Fruit fly (Drosophila melanogaster) whole organism, wandering third instar larva: Measurements from ENCODE around the gene amrt.

Experiments used
- Abd-B ChIP-seq: fragments of >200 bp; optimal IDR thresholded peaks from 2 replicates; lab custom pipeline; 2017; ENCODE audit warnings: missing biosample characterization, missing genetic modification characterization
- CG9705 ChIP-seq: fragments of 200-800 bp; sonication (Bioruptor generic); optimal IDR thresholded peaks from 2 replicates; lab custom pipeline; 2018; ENCODE audit warnings: missing biosample characterization, mild to moderate bottlenecking, missing genetic modification characterization
- CrebA ChIP-seq: fragments of 200-800 bp; sonication (Bioruptor generic); optimal IDR thresholded peaks from 2 replicates; lab custom pipeline; 2016; ENCODE audit warnings: missing biosample characterization, mild to moderate bottlenecking, missing genetic modification characterization, borderline replicate concordance
- Dfd ChIP-seq: fragments of >200 bp; optimal IDR thresholded peaks from 2 replicates; lab custom pipeline; 2017; ENCODE audit warnings: missing biosample characterization, missing genetic modification characterization
- HLH106 ChIP-seq: fragments of 200-800 bp; optimal IDR thresholded peaks from 3 replicates; lab custom pipeline; 2019; ENCODE audit warnings: missing biosample characterization, mild to moderate bottlenecking, missing genetic modification characterization, moderate library complexity
- Jra ChIP-seq: sonication (Bioruptor generic); optimal IDR thresholded peaks from 2 replicates; lab custom pipeline; 2016; ENCODE audit warnings: missing biosample characterization, missing genetic modification characterization
- Mio ChIP-seq: sonication (Bioruptor generic); optimal IDR thresholded peaks from 2 replicates; lab custom pipeline; 2016; ENCODE audit warnings: missing biosample characterization, missing genetic modification characterization
- N ChIP-seq: fragments of >200 bp; optimal IDR thresholded peaks from 2 replicates; lab custom pipeline; 2018; ENCODE audit warnings: missing biosample characterization, missing external identifiers, missing genetic modification characterization
- OdsH ChIP-seq: fragments of 200-800 bp; sonication (Bioruptor generic); optimal IDR thresholded peaks from 2 replicates; lab custom pipeline; 2016; ENCODE audit warnings: missing biosample characterization, mild to moderate bottlenecking, missing genetic modification characterization
- Rel ChIP-seq, 2 experiments: fragments of 200-800 bp; sonication (Bioruptor generic) in 1 of 2; optimal IDR thresholded peaks; 2 replicates in 1 of 2; 3 replicates in 1 of 2; lab custom pipeline; 2016 to 2019; ENCODE audit warnings: mild to moderate bottlenecking in 2 of 2, missing biosample characterization in 2 of 2, missing genetic modification characterization in 2 of 2, moderate library complexity in 1 of 2
- Vsx2 ChIP-seq: fragments of 200-300, 225-300 bp; sonication (Bioruptor generic); optimal IDR thresholded peaks from 2 replicates; lab custom pipeline; 2018; ENCODE audit warnings: missing biosample characterization, missing genetic modification characterization; ENCODE audit not compliant: partially characterized antibody
- br ChIP-seq: fragments of 200-800 bp; sonication (Bioruptor generic); optimal IDR thresholded peaks from 2 replicates; lab custom pipeline; 2016; ENCODE audit warnings: missing biosample characterization, missing genetic modification characterization
- brk ChIP-seq: fragments of 200-800 bp; sonication (Bioruptor generic); optimal IDR thresholded peaks from 2 replicates; lab custom pipeline; 2016; ENCODE audit warnings: missing biosample characterization, mild to moderate bottlenecking, missing genetic modification characterization
- dmrt93B ChIP-seq: fragments of 200-800 bp; sonication (Bioruptor generic); optimal IDR thresholded peaks from 2 replicates; lab custom pipeline; 2018; ENCODE audit warnings: missing biosample characterization, mild to moderate bottlenecking, missing genetic modification characterization
- dsf ChIP-seq: sonication (Bioruptor generic); optimal IDR thresholded peaks from 2 replicates; lab custom pipeline; 2016; ENCODE audit warnings: missing biosample characterization, missing genetic modification characterization, borderline replicate concordance
- ey ChIP-seq: fragments of 200-800 bp; sonication (Bioruptor generic); optimal IDR thresholded peaks from 2 replicates; lab custom pipeline; 2016; ENCODE audit warnings: missing biosample characterization, missing genetic modification characterization
- foxo ChIP-seq, 2 experiments: fragments of 200-800 bp; sonication (Bioruptor generic); optimal IDR thresholded peaks; 2 replicates in 1 of 2; 3 replicates in 1 of 2; lab custom pipeline; 2016 to 2017; ENCODE audit warnings: missing biosample characterization in 2 of 2, missing genetic modification characterization in 2 of 2
- fru ChIP-seq: fragments of 200-800 bp; sonication (Bioruptor generic); optimal IDR thresholded peaks from 3 replicates; lab custom pipeline; 2016; ENCODE audit warnings: missing biosample characterization, mild to moderate bottlenecking, missing genetic modification characterization
- h ChIP-seq: fragments of 200-800 bp; sonication (Bioruptor generic); optimal IDR thresholded peaks from 3 replicates; lab custom pipeline; 2016; ENCODE audit warnings: missing biosample characterization, mild to moderate bottlenecking, missing genetic modification characterization
- lola ChIP-seq: fragments of >200 bp; optimal IDR thresholded peaks from 2 replicates; lab custom pipeline; 2017; ENCODE audit warnings: missing biosample characterization, missing genetic modification characterization
- pan ChIP-seq: fragments of >200 bp; optimal IDR thresholded peaks from 2 replicates; lab custom pipeline; 2017
- psq ChIP-seq: fragments of 200-800 bp; sonication (Bioruptor generic); optimal IDR thresholded peaks from 3 replicates; lab custom pipeline; 2017; ENCODE audit warnings: missing biosample characterization, mild to moderate bottlenecking, missing genetic modification characterization, moderate library complexity
- rgr ChIP-seq: fragments of 200-800 bp; sonication (Bioruptor generic); optimal IDR thresholded peaks from 3 replicates; lab custom pipeline; 2016; ENCODE audit warnings: missing biosample characterization, mild to moderate bottlenecking, missing genetic modification characterization
- sage ChIP-seq: fragments of 200-800 bp; sonication (Bioruptor generic); optimal IDR thresholded peaks from 2 replicates; lab custom pipeline; 2016; ENCODE audit warnings: missing biosample characterization, mild to moderate bottlenecking, missing genetic modification characterization
- sv ChIP-seq: fragments of 200-800 bp; sonication (Bioruptor generic); optimal IDR thresholded peaks from 3 replicates; lab custom pipeline; 2016; ENCODE audit warnings: missing biosample characterization, missing genetic modification characterization
- woc ChIP-seq: sonication (Bioruptor generic); optimal IDR thresholded peaks from 2 replicates; lab custom pipeline; 2016; ENCODE audit warnings: missing biosample characterization, mild to moderate bottlenecking, missing genetic modification characterization

amrt gene

DNA sequence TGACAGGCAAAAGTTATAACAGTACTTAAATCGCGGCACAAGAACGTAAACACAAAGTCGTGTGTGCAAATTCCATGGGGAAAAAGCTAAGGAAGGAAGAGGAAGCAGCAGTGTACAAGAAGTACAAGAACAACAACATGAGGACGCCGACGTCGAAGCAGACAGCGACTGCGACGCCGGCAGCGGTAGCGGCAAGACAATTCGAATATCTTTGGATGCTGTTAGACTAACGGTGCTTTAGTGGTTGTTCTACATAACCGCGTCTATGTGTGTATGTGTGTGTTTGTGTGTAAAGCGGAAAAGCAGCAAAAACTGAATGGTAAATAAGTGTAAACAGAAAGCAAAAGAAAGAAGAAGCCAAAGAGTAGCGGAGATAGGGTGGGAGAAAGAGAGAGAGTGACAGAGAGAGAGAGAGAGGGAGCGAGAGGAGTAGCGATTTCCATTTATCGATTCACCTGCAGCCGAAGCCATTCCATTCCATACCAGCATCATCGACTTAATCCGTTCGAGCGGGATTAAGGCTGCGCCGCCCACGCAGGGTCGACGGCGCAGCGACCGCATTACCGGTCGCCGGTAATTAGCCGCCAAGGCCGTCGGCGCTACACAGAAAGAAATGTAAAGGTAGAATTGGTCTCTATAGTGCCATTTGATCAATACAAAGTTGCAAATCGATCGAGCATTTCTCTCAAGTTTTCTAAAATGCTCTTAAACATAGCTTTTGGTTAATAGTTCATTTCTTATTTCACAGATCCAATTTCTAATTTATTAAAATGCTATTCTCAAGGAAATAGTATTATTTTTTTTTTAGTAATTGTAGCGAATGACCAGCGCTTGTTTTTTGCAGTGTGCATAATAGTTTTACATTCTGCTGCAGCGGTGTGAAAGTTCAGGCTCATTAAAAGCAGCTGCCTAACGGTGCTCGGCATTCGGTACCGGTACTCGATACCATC, 2.0 kb downstream of the amrt start:
- TF ChIP-seq psq (GFP tag; lab: Kevin White, UChicago) (peak; percentile 68), Mio (GFP tag; lab: Kevin White, UChicago) (no peak), ey (GFP tag; lab: Kevin White, UChicago) (peak; percentile 4), Rel (GFP tag; optimal IDR thresholded peaks at IDR 0.05; lab: Kevin White, UChicago) (no peak), Rel (tag; optimal IDR thresholded peaks at IDR 0.05; lab: Kevin White, UChicago) (no peak), N (GFP tag; lab: Kevin White, UChicago) (no peak), h (GFP tag; lab: Kevin White, UChicago) (peak; percentile 14), foxo (GFP tag; optimal IDR thresholded peaks at IDR 0.05; lab: Kevin White, UChicago) (peak in 1 of 2 experiments; percentile 38), sv (GFP tag; lab: Kevin White, UChicago) (no peak), Vsx2 (GFP tag; lab: Kevin White, UChicago) (no peak), fru (GFP tag; lab: Kevin White, UChicago) (peak; percentile 36)

DNA sequence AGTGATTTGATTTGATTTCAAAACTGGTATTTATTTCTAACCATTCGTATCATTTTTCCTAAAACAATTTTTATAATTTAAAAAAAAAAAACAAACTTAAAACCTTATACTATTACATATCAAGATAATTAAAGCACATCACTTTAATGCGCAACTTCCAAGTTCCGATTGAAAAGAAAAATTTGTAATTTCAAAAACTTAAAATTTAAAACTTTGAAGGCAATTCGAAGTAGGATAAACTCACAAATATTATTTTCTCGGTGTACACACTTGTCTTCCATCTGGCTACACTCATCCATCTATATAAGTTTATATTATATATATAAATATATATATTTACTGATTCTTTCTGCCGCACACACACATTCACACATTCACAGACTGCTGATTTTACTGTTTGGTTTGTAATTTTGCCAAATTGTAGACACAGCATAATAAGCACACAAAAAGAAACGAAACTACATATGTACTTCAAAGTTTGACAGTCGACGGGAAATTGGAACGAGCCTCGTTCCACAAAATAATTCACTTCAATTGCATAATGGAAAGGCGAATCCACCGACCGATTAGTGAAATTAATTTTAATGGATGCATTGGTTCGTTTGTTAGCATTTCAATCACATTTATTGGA, 3.9 kb downstream of the amrt start:
- TF ChIP-seq br (GFP tag; lab: Kevin White, UChicago) (no peak), ey (GFP tag; lab: Kevin White, UChicago) (no peak), foxo (GFP tag; optimal IDR thresholded peaks at IDR 0.05; lab: Kevin White, UChicago) (no peak)
- TF ChIP-seq, all 38 proteins: peak for 0

dm6 chrX:13787282-13787850, 5.1 kb downstream of the amrt start:
- TF ChIP-seq woc (GFP tag; lab: Kevin White, UChicago) (no peak), dmrt93B (GFP tag; lab: Kevin White, UChicago) (no peak), brk (GFP tag; lab: Kevin White, UChicago) (no peak), CrebA (GFP tag; lab: Kevin White, UChicago) (no peak), pan (lab: Kevin White, UChicago) (no peak), Dfd (GFP tag; lab: Kevin White, UChicago) (no peak), HLH106 (tag; lab: Kevin White, UChicago) (no peak), br (GFP tag; lab: Kevin White, UChicago) (no peak), foxo (GFP tag; optimal IDR thresholded peaks at IDR 0.05; lab: Kevin White, UChicago) (no peak), CG9705 (GFP tag; lab: Kevin White, UChicago) (no peak), dsf (no peak), lola (GFP tag; lab: Kevin White, UChicago) (no peak)
- TF ChIP-seq, all 38 proteins: peak for 0

DNA sequence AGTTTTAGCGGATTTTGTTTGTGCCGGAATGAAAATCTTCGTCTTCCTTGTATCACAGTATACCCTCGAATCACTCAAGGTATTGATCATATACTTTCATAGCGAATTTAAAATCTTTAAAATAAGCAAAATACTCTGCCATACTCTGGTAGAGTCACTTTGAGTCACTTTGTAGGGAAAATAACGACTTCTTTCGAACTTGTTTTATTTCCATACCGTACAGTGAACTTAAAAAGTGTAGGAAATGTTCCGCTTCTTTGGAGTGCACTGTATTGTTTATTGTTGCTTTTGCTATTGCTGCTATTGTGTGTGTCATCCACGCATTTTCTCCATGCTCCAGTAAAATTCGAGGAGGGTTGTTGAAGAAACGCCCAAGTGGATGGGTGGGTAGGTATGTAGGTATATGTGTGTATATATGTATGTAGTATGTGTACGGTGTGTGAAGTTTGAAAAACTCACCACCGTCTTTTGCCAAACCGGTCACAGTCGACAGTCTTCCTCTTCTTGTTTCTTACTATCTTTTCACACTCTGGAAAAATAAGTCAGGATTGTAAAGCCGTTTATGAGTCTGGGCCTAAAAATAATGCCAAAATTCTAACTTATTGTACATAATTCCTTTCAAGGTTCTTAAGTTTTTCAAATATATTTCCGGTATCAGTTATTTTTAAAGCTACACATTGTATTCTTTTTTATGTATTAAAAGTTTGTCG, 6.9 kb downstream of the amrt start:
- no peak for TF ChIP-seq OdsH (GFP tag; lab: Kevin White, UChicago)
- TF ChIP-seq rgr, result peak; percentile 2
- peak; percentile 9 for TF ChIP-seq ey (GFP tag; lab: Kevin White, UChicago)
- TF ChIP-seq foxo (GFP tag; optimal IDR thresholded peaks at IDR 0.05; lab: Kevin White, UChicago), result peak in 1 of 2 experiments; percentile 3

- TF ChIP-seq Mio (GFP tag; lab: Kevin White, UChicago) (no peak), Jra (no peak), sage (GFP tag; lab: Kevin White, UChicago) (no peak), Abd-B (GFP tag; lab: Kevin White, UChicago) (no peak), Dfd (GFP tag; lab: Kevin White, UChicago) (no peak), lola (GFP tag; lab: Kevin White, UChicago) (no peak)
These were observed 8.8 kb downstream of the amrt start, which contains the start of gene CG10993 for dm6 chrX:13791011-13791410. CG10993 (minus strand) TSS chrX:13791111.
